Worm (Caenorhabditis elegans) whole organism, L3 larva: ENCODE measurements around the gene clec-83.
"Not testable (repeated sequence)": the region's sequence is repeated elsewhere in the genome, so short reads cannot be mapped to it uniquely, and the experiment has no call there.

Experiments
- R02D3.7 ChIP-seq: fragments of 150-350 bp; optimal IDR thresholded peaks from 2 replicates; lab custom pipeline; 2014; ENCODE audit warnings: missing biosample characterization, missing genetic modification characterization
- aly-2 ChIP-seq: fragments of 150-350 bp; optimal IDR thresholded peaks from 2 replicates; lab custom pipeline; 2014; ENCODE audit warnings: missing biosample characterization, missing genetic modification characterization
- ama-1 ChIP-seq: fragments of 150-350 bp; optimal IDR thresholded peaks from 2 replicates; lab custom pipeline; 2018
- ceh-28 ChIP-seq: fragments of 150-350 bp; optimal IDR thresholded peaks from 2 replicates; lab custom pipeline; 2014; ENCODE audit warnings: missing biosample characterization, missing genetic modification reagents, missing genetic modification characterization
- egl-27 ChIP-seq: sonication (generic microtip); optimal IDR thresholded peaks from 4 replicates; lab custom pipeline; 2017; ENCODE audit warnings: missing biosample characterization, missing genetic modification reagents, missing genetic modification characterization
- elt-1 ChIP-seq: fragments of 150-350 bp; optimal IDR thresholded peaks from 2 replicates; lab custom pipeline; 2014; ENCODE audit warnings: missing biosample characterization, missing genetic modification characterization
- elt-2 ChIP-seq: sonication (generic microtip); optimal IDR thresholded peaks from 2 replicates; lab custom pipeline; 2016; ENCODE audit warnings: missing genetic modification reagents, mild to moderate bottlenecking, missing genetic modification characterization, missing compliant biosample characterization
- elt-3 ChIP-seq, 3 experiments: fragments of 150-350 bp in 1 of 3; sonication (generic microtip) in 2 of 3; optimal IDR thresholded peaks; 2 replicates in 2 of 3; 4 replicates in 1 of 3; lab custom pipeline; 2014 to 2017; ENCODE audit warnings: missing biosample characterization in 3 of 3, missing genetic modification characterization in 3 of 3
- fkh-10 ChIP-seq: sonication (generic microtip); optimal IDR thresholded peaks from 2 replicates; lab custom pipeline; 2017; ENCODE audit warnings: missing biosample characterization, missing genetic modification reagents, missing genetic modification characterization
- fos-1 ChIP-seq: fragments of 150-350 bp; optimal IDR thresholded peaks from 2 replicates; lab custom pipeline; 2014; ENCODE audit warnings: missing biosample characterization, missing genetic modification characterization
- hmg-11 ChIP-seq: sonication (generic microtip); optimal IDR thresholded peaks from 2 replicates; lab custom pipeline; 2016; ENCODE audit warnings: missing genetic modification characterization, missing compliant biosample characterization
- jun-1 ChIP-seq: fragments of 150-350 bp; optimal IDR thresholded peaks from 2 replicates; lab custom pipeline; 2014; ENCODE audit warnings: missing biosample characterization, missing genetic modification reagents, missing genetic modification characterization
- lin-15B ChIP-seq: fragments of 150-350 bp; optimal IDR thresholded peaks from 2 replicates; lab custom pipeline; 2014; ENCODE audit warnings: missing biosample characterization, missing genetic modification characterization
- lin-39 ChIP-seq: fragments of 150-350 bp; optimal IDR thresholded peaks from 2 replicates; lab custom pipeline; 2018; ENCODE audit warnings: missing biosample characterization, missing genetic modification reagents, missing genetic modification characterization
- lsy-12 ChIP-seq: sonication (generic microtip); optimal IDR thresholded peaks from 2 replicates; lab custom pipeline; 2016; ENCODE audit warnings: mild to moderate bottlenecking, missing genetic modification characterization, missing compliant biosample characterization
- mml-1 ChIP-seq: fragments of 150-350 bp; sonication (generic microtip); optimal IDR thresholded peaks from 3 replicates; lab custom pipeline; 2014; ENCODE audit warnings: missing biosample characterization, missing genetic modification characterization
- nfya-1 ChIP-seq: sonication (generic microtip); optimal IDR thresholded peaks from 2 replicates; lab custom pipeline; 2017; ENCODE audit warnings: missing genetic modification characterization, mild to moderate bottlenecking, missing compliant biosample characterization, antibody characterized with exemption, moderate library complexity; ENCODE audit not compliant: insufficient read depth
- nhr-12 ChIP-seq: fragments of 150-350 bp; optimal IDR thresholded peaks from 2 replicates; lab custom pipeline; 2014; ENCODE audit warnings: missing biosample characterization, missing genetic modification characterization
- nhr-23 ChIP-seq: fragments of 150-350 bp; optimal IDR thresholded peaks from 2 replicates; lab custom pipeline; 2014; ENCODE audit warnings: missing biosample characterization, missing genetic modification reagents, missing genetic modification characterization
- nhr-237 ChIP-seq: fragments of 150-350 bp; optimal IDR thresholded peaks from 2 replicates; lab custom pipeline; 2014; ENCODE audit warnings: missing biosample characterization, missing genetic modification characterization
- nhr-28 ChIP-seq: fragments of 150-350 bp; optimal IDR thresholded peaks from 2 replicates; lab custom pipeline; 2014; ENCODE audit warnings: missing biosample characterization, missing genetic modification characterization
- nhr-43 ChIP-seq: sonication (generic microtip); optimal IDR thresholded peaks from 2 replicates; lab custom pipeline; 2016; ENCODE audit warnings: mild to moderate bottlenecking, missing genetic modification characterization, missing compliant biosample characterization; ENCODE audit not compliant: poor library complexity, severe bottlenecking
- nhr-67 ChIP-seq: fragments of 150-350 bp; optimal IDR thresholded peaks from 2 replicates; lab custom pipeline; 2014; ENCODE audit warnings: missing biosample characterization, missing genetic modification characterization
- pha-4 ChIP-seq: fragments of 150-350 bp; optimal IDR thresholded peaks from 2 replicates; lab custom pipeline; 2014; ENCODE audit warnings: missing biosample characterization, missing genetic modification reagents, missing genetic modification characterization
- pqm-1 ChIP-seq: fragments of 150-350 bp; optimal IDR thresholded peaks from 2 replicates; lab custom pipeline; 2017; ENCODE audit warnings: missing biosample characterization, missing genetic modification characterization, inconsistent platforms
- skn-1 ChIP-seq: fragments of 150-350 bp; optimal IDR thresholded peaks from 2 replicates; lab custom pipeline; 2014; ENCODE audit warnings: missing biosample characterization, missing genetic modification characterization
- tbx-2 ChIP-seq: sonication (generic microtip); optimal IDR thresholded peaks from 2 replicates; lab custom pipeline; 2016; ENCODE audit warnings: mild to moderate bottlenecking, missing genetic modification characterization, missing compliant biosample characterization
- unc-62 ChIP-seq: fragments of 150-350 bp; sonication (generic microtip); optimal IDR thresholded peaks from 4 replicates; lab custom pipeline; 2014; ENCODE audit warnings: missing biosample characterization, missing genetic modification reagents, missing genetic modification characterization
- zag-1 ChIP-seq: fragments of 150-350 bp; optimal IDR thresholded peaks from 2 replicates; lab custom pipeline; 2014; ENCODE audit warnings: missing biosample characterization, missing genetic modification characterization
- ztf-4 ChIP-seq: fragments of 150-350 bp; optimal IDR thresholded peaks from 2 replicates; lab custom pipeline; 2014; ENCODE audit warnings: missing biosample characterization, missing genetic modification characterization

The clec-83 gene

ce11 chrIV:2809208-2809607 lies 32.1 kb downstream of the clec-83 start, which contains the start of gene Y54G2A.76:
Gene Y54G2A.76 (plus strand): TSS chrIV:2809410.
- TF ChIP-seq nhr-23 (tag; lab: Kevin White, UChicago) (peak; percentile 32), nhr-67 (no peak)

ce11 chrIV:2808154-2808553 lies 33.1 kb downstream of the clec-83 start:
- TF ChIP-seq ama-1 (lab: Kevin White, UChicago) (no peak), pqm-1 (tag; lab: Kevin White, UChicago) (no peak), elt-3 (tag; optimal IDR thresholded peaks at IDR 0.05; lab: Kevin White, UChicago) (no peak), elt-2 (tag; lab: Kevin White, UChicago) (no peak), lin-15B (tag; lab: Kevin White, UChicago) (no peak)

- TF ChIP-seq ceh-28 (no peak), lin-15B (tag; lab: Kevin White, UChicago) (peak; percentile 6), egl-27 (tag; lab: Kevin White, UChicago) (no peak), ama-1 (lab: Kevin White, UChicago) (no peak), nhr-43 (tag; lab: Kevin White, UChicago) (peak; percentile 31), lin-39 (tag; lab: Kevin White, UChicago) (peak; percentile 10), nfya-1 (tag; lab: Kevin White, UChicago) (peak; percentile 31), hmg-11 (tag; lab: Kevin White, UChicago) (peak; percentile 30), aly-2 (tag; lab: Kevin White, UChicago) (no peak), R02D3.7 (tag; lab: Kevin White, UChicago) (no peak), elt-2 (tag; lab: Kevin White, UChicago) (peak; percentile 89), pha-4 (peak; percentile 40), pqm-1 (tag; lab: Kevin White, UChicago) (peak; percentile 81), fos-1 (tag; lab: Kevin White, UChicago) (no peak), ztf-4 (tag; lab: Kevin White, UChicago) (no peak), jun-1 (peak; percentile 64), tbx-2 (tag; lab: Kevin White, UChicago) (peak; percentile 29), lsy-12 (tag; lab: Kevin White, UChicago) (peak; percentile 24), zag-1 (tag; lab: Kevin White, UChicago) (no peak), skn-1 (tag; lab: Kevin White, UChicago) (peak; percentile 83), mml-1 (tag; lab: Kevin White, UChicago) (no peak)
Observed at ce11 chrIV:2805525-2805924, 35.7 kb downstream of the clec-83 start, which contains the start of gene Y54G2A.45. Gene Y54G2A.45 (plus strand): TSS chrIV:2805857.

- TF ChIP-seq nhr-28 (tag; lab: Kevin White, UChicago) (no peak), elt-3 (tag; optimal IDR thresholded peaks at IDR 0.05; lab: Kevin White, UChicago) (no peak), nhr-67 (no peak)
Observed at ce11 chrIV:2803652-2804051, 37.6 kb downstream of the clec-83 start, which contains the start of gene Y54G2A.32. Gene Y54G2A.32 (plus strand): TSS chrIV:2803952.

- TF ChIP-seq lin-15B (tag; lab: Kevin White, UChicago) = no peak
- TF ChIP-seq nfya-1 (tag; lab: Kevin White, UChicago) = peak; percentile 2
- peak; percentile 6 for TF ChIP-seq elt-2 (tag; lab: Kevin White, UChicago)
- TF ChIP-seq pha-4 = peak; percentile 12
Observed at ce11 chrIV:2802193-2802592, 39.1 kb downstream of the clec-83 start.

- not testable (repeated sequence) for TF ChIP-seq nhr-12 (tag; lab: Kevin White, UChicago); fkh-10; nhr-67
Observed at ce11 chrIV:2801558-2801957, 39.7 kb downstream of the clec-83 start, which contains the start of gene Y54G2A.44. Gene Y54G2A.44 (plus strand): TSS chrIV:2801858.

ce11 chrIV:2801004-2801403 lies 40.3 kb downstream of the clec-83 start:
- TF ChIP-seq R02D3.7 (tag; lab: Kevin White, UChicago) (no peak), lin-15B (tag; lab: Kevin White, UChicago) (peak; percentile 14), nhr-237 (no peak), elt-2 (tag; lab: Kevin White, UChicago) (peak; percentile 19), hmg-11 (tag; lab: Kevin White, UChicago) (peak; percentile 16), unc-62 (GFP tag; lab: Kevin White, UChicago) (no peak), elt-1 (no peak), nhr-67 (no peak), nfya-1 (tag; lab: Kevin White, UChicago) (peak; percentile 16), lsy-12 (tag; lab: Kevin White, UChicago) (no peak)
